Worm (Caenorhabditis elegans): ENCODE measurements around the gene oatr-1.

- no peak for TF ChIP-seq elt-1 (tag; optimal IDR thresholded peaks at IDR 0.05; ENCODE audit: borderline replicate concordance, insufficient read depth)
- TF ChIP-seq flh-1 (GFP tag; optimal IDR thresholded peaks at IDR 0.05), result no peak
- TF ChIP-seq ztf-11 (tag; optimal IDR thresholded peaks at IDR 0.05), result no peak
- no peak for TF ChIP-seq nhr-237 (tag; optimal IDR thresholded peaks at IDR 0.05)
- no peak for TF ChIP-seq nhr-28 (tag; optimal IDR thresholded peaks at IDR 0.05)
Measured at ce11 chrIII:6421473-6421872, 25.5 kb upstream of the oatr-1 start.
